Fruit fly (Drosophila melanogaster) whole organism, embryonic: ENCODE measurements around the gene Mms19.
A peak's percentile ranks its signal among the peaks of the same experiment; 100 is the strongest.

Experiments
- Ada2b ChIP-seq: fragments of 200-800 bp; sonication (Bioruptor generic); IDR thresholded peaks from 2 replicates; pipeline ENCODE4 v1.3.6; 2022; ENCODE audit warnings: missing biosample characterization, missing genetic modification characterization
- Atf-2 ChIP-seq: fragments of 200-800 bp; sonication (Bioruptor generic); optimal IDR thresholded peaks from 2 replicates; lab custom pipeline; 2016; ENCODE audit warnings: missing biosample characterization, missing genetic modification characterization
- BEAF-32 ChIP-seq: fragments of 200-800 bp; sonication (Bioruptor generic); optimal IDR thresholded peaks from 3 replicates; lab custom pipeline; 2017; ENCODE audit warnings: missing biosample characterization, missing genetic modification characterization, mild to moderate bottlenecking, moderate library complexity, missing genetic modification reagents
- CG10209 ChIP-seq: fragments of 200-800 bp; sonication (Bioruptor generic); optimal IDR thresholded peaks from 3 replicates; lab custom pipeline; 2017; ENCODE audit warnings: missing biosample characterization, mild to moderate bottlenecking, missing genetic modification characterization, missing genetic modification reagents
- CG11560 ChIP-seq: fragments of 200-800 bp; sonication (Bioruptor generic); IDR thresholded peaks from 3 replicates; pipeline ENCODE4 v1.3.6; 2022; ENCODE audit warnings: missing biosample characterization, missing genetic modification characterization
- CG12104 ChIP-seq: fragments of 200-800 bp; sonication (Bioruptor generic); optimal IDR thresholded peaks from 3 replicates; lab custom pipeline; 2016; ENCODE audit warnings: missing biosample characterization, missing genetic modification characterization
- CG1233 ChIP-seq: fragments of 200-800 bp; sonication (Bioruptor generic); optimal IDR thresholded peaks from 4 replicates; lab custom pipeline; 2018; ENCODE audit warnings: missing biosample characterization, mild to moderate bottlenecking, missing genetic modification characterization
- CG12942 ChIP-seq: fragments of 200-800 bp; sonication (Bioruptor generic); optimal IDR thresholded peaks from 3 replicates; lab custom pipeline; 2016; ENCODE audit warnings: missing biosample characterization, missing genetic modification characterization
- CG13287 ChIP-seq: fragments of 200-800 bp; sonication (Bioruptor generic); IDR thresholded peaks from 2 replicates; pipeline ENCODE4 v1.3.6; 2022; ENCODE audit warnings: missing biosample characterization, missing genetic modification characterization; ENCODE audit not compliant: partially characterized antibody
- CG16863 ChIP-seq: fragments of 200-800 bp; sonication (Bioruptor generic); optimal IDR thresholded peaks from 3 replicates; lab custom pipeline; 2016; ENCODE audit warnings: missing biosample characterization, missing genetic modification characterization
- CG17361 ChIP-seq: fragments of 200-800 bp; sonication (Bioruptor generic); IDR thresholded peaks from 3 replicates; pipeline ENCODE4 v1.3.6; 2022; ENCODE audit warnings: missing biosample characterization, missing genetic modification characterization
- CG30403 ChIP-seq: fragments of 200-800 bp; sonication (Bioruptor generic); optimal IDR thresholded peaks from 3 replicates; lab custom pipeline; 2016; ENCODE audit warnings: missing biosample characterization, missing genetic modification characterization
- CG4424 ChIP-seq: fragments of 200-800 bp; sonication (Bioruptor generic); optimal IDR thresholded peaks from 3 replicates; lab custom pipeline; 2016; ENCODE audit warnings: missing biosample characterization, missing genetic modification characterization
- CG6654 ChIP-seq: fragments of 200-800 bp; sonication (Bioruptor generic); optimal IDR thresholded peaks from 2 replicates; lab custom pipeline; 2017; ENCODE audit warnings: missing biosample characterization, mild to moderate bottlenecking, missing genetic modification characterization
- CG8290 ChIP-seq, 3 experiments: fragments of 200-800 bp; sonication (Bioruptor generic); optimal IDR thresholded peaks; 2 replicates each; lab custom pipeline; 2016 to 2019; ENCODE audit warnings: missing biosample characterization in 3 of 3, missing genetic modification characterization in 3 of 3, mild to moderate bottlenecking in 2 of 3, moderate library complexity in 1 of 3
- CG8388 ChIP-seq: fragments of 200-800 bp; sonication (Bioruptor generic); optimal IDR thresholded peaks from 2 replicates; lab custom pipeline; 2019; ENCODE audit warnings: missing biosample characterization, mild to moderate bottlenecking, missing genetic modification characterization, moderate library complexity
- CG9727 ChIP-seq: fragments of 200-800 bp; sonication (Bioruptor generic); optimal IDR thresholded peaks from 3 replicates; lab custom pipeline; 2017; ENCODE audit warnings: missing biosample characterization, mild to moderate bottlenecking, missing genetic modification characterization
- CHES-1-like ChIP-seq: fragments of 200-800 bp; sonication (Bioruptor generic); optimal IDR thresholded peaks from 2 replicates; lab custom pipeline; 2016; ENCODE audit warnings: missing biosample characterization, missing genetic modification characterization
- CrebB ChIP-seq: fragments of 200-800 bp; sonication (Bioruptor generic); optimal IDR thresholded peaks from 3 replicates; lab custom pipeline; 2018; ENCODE audit warnings: missing biosample characterization, mild to moderate bottlenecking, missing genetic modification characterization
- Dip3 ChIP-seq: fragments of 200-800 bp; sonication (Bioruptor generic); optimal IDR thresholded peaks from 3 replicates; lab custom pipeline; 2016; ENCODE audit warnings: missing biosample characterization, missing genetic modification characterization
- E2f1 ChIP-seq: fragments of 200-800 bp; sonication (Bioruptor generic); IDR thresholded peaks from 2 replicates; pipeline ENCODE4 v1.3.6; 2022; ENCODE audit warnings: missing biosample characterization, missing genetic modification characterization
- E2f2 ChIP-seq: fragments of 200-800 bp; sonication (Bioruptor generic); IDR thresholded peaks from 2 replicates; pipeline ENCODE4 v1.3.6; 2022; ENCODE audit warnings: missing biosample characterization, missing genetic modification characterization
- Fer1 ChIP-seq: fragments of 200-800 bp; sonication (Bioruptor generic); optimal IDR thresholded peaks from 2 replicates; lab custom pipeline; 2017; ENCODE audit warnings: missing biosample characterization, mild to moderate bottlenecking, missing genetic modification characterization
- Hand ChIP-seq: fragments of 200-800 bp; sonication (Bioruptor generic); optimal IDR thresholded peaks from 2 replicates; lab custom pipeline; 2017; ENCODE audit warnings: mild to moderate bottlenecking, missing biosample characterization, missing genetic modification reagents, missing genetic modification characterization
- Hr3 ChIP-seq: fragments of 200-800 bp; sonication (Bioruptor generic); optimal IDR thresholded peaks from 3 replicates; lab custom pipeline; 2016; ENCODE audit warnings: missing biosample characterization, missing genetic modification characterization
- NfI ChIP-seq: fragments of 200-800 bp; sonication (Bioruptor generic); optimal IDR thresholded peaks from 3 replicates; lab custom pipeline; 2018; ENCODE audit warnings: missing biosample characterization, mild to moderate bottlenecking, missing genetic modification characterization, moderate library complexity
- Optix ChIP-seq: fragments of 200-800 bp; sonication (Bioruptor generic); IDR thresholded peaks from 3 replicates; pipeline ENCODE4 v1.3.6; 2022; ENCODE audit warnings: missing biosample characterization, missing genetic modification characterization
- Ravus ChIP-seq: fragments of 200-800 bp; sonication (Bioruptor generic); IDR thresholded peaks from 2 replicates; pipeline ENCODE4 v1.3.6; 2022; ENCODE audit warnings: missing biosample characterization, missing genetic modification characterization
- Stat92E ChIP-seq, 3 experiments: fragments of >200 bp in 2 of 3; fragments of 200-800 bp in 1 of 3; sonication (Bioruptor generic) in 1 of 3; optimal IDR thresholded peaks; 2 replicates each; lab custom pipeline; 2017 to 2019; ENCODE audit warnings: missing biosample characterization in 3 of 3, missing genetic modification characterization in 3 of 3, mild to moderate bottlenecking in 1 of 3, moderate library complexity in 1 of 3
- ap ChIP-seq: fragments of 200-800 bp; sonication (Bioruptor generic); IDR thresholded peaks from 2 replicates; pipeline ENCODE4 v1.3.6; 2022; ENCODE audit warnings: missing biosample characterization, missing genetic modification characterization
- cas ChIP-seq: fragments of 200-800 bp; sonication (Bioruptor generic); IDR thresholded peaks from 2 replicates; pipeline ENCODE4 v1.3.6; 2022; ENCODE audit warnings: missing biosample characterization, missing genetic modification characterization
- dm ChIP-seq: fragments of 200-800 bp; sonication (Bioruptor generic); optimal IDR thresholded peaks from 3 replicates; lab custom pipeline; 2016; ENCODE audit warnings: missing biosample characterization, missing genetic modification characterization
- emc ChIP-seq: fragments of 200-800 bp; sonication (Bioruptor generic); optimal IDR thresholded peaks from 2 replicates; lab custom pipeline; 2016; ENCODE audit warnings: missing biosample characterization, missing genetic modification characterization
- eyg ChIP-seq: fragments of 200-800 bp; sonication (Bioruptor generic); optimal IDR thresholded peaks from 3 replicates; lab custom pipeline; 2016; ENCODE audit warnings: missing biosample characterization, missing genetic modification characterization
- hth ChIP-seq: fragments of >200 bp; optimal IDR thresholded peaks from 2 replicates; lab custom pipeline; 2017; ENCODE audit warnings: inconsistent platforms
- ind ChIP-seq: fragments of 200-800 bp; sonication (Bioruptor generic); optimal IDR thresholded peaks from 3 replicates; lab custom pipeline; 2016; ENCODE audit warnings: missing biosample characterization, missing genetic modification characterization
- jigr1 ChIP-seq: fragments of 200-800 bp; sonication (Bioruptor generic); IDR thresholded peaks from 3 replicates; pipeline ENCODE4 v1.3.6; 2022; ENCODE audit warnings: missing biosample characterization, missing genetic modification characterization
- luna ChIP-seq: fragments of 200-800 bp; sonication (Bioruptor generic); optimal IDR thresholded peaks from 2 replicates; lab custom pipeline; 2016; ENCODE audit warnings: missing biosample characterization, missing genetic modification characterization
- mam ChIP-seq: fragments of 200-800 bp; sonication (Bioruptor generic); optimal IDR thresholded peaks from 3 replicates; lab custom pipeline; 2016; ENCODE audit warnings: missing biosample characterization, missing genetic modification characterization
- nmo ChIP-seq: fragments of 200-800 bp; sonication (Bioruptor generic); optimal IDR thresholded peaks from 2 replicates; lab custom pipeline; 2018; ENCODE audit warnings: missing biosample characterization, mild to moderate bottlenecking, missing genetic modification characterization, moderate library complexity
- pan ChIP-seq, 4 experiments: fragments of >200 bp in 3 of 4; fragments of 200-800 bp in 1 of 4; sonication (Bioruptor generic) in 1 of 4; optimal IDR thresholded peaks in 3 of 4; IDR thresholded peaks in 1 of 4; 2 replicates each; pipeline versions ENCODE4 v1.3.6 to Lab custom; 2017 to 2022; ENCODE audit warnings: missing biosample characterization in 2 of 4, missing genetic modification characterization in 2 of 4, mixed read lengths in 1 of 4
- repo ChIP-seq: fragments of 200-800 bp; sonication (Bioruptor generic); optimal IDR thresholded peaks from 2 replicates; lab custom pipeline; 2016; ENCODE audit warnings: missing biosample characterization, missing genetic modification characterization
- run ChIP-seq: fragments of 200-800 bp; sonication (Bioruptor generic); optimal IDR thresholded peaks from 3 replicates; lab custom pipeline; 2018; ENCODE audit warnings: missing biosample characterization, mild to moderate bottlenecking, missing genetic modification characterization
- sd ChIP-seq: fragments of 200-800 bp; sonication (Bioruptor generic); optimal IDR thresholded peaks from 3 replicates; lab custom pipeline; 2018; ENCODE audit warnings: missing biosample characterization, mild to moderate bottlenecking, missing genetic modification characterization, moderate library complexity
- slbo ChIP-seq: fragments of 200-800 bp; sonication (Bioruptor generic); IDR thresholded peaks from 2 replicates; pipeline ENCODE4 v1.3.6; 2022; ENCODE audit warnings: missing biosample characterization, missing genetic modification characterization
- so ChIP-seq: fragments of 200-800 bp; sonication (Bioruptor generic); IDR thresholded peaks from 3 replicates; pipeline ENCODE4 v1.3.6; 2022; ENCODE audit warnings: missing biosample characterization, missing genetic modification characterization
- sqz ChIP-seq: fragments of 200-800 bp; sonication (Bioruptor generic); optimal IDR thresholded peaks from 3 replicates; lab custom pipeline; 2018; ENCODE audit warnings: missing biosample characterization, mild to moderate bottlenecking, missing genetic modification characterization
- zfh1 ChIP-seq: fragments of 200-800 bp; sonication (Bioruptor generic); IDR thresholded peaks from 3 replicates; pipeline ENCODE4 v1.3.6; 2022; ENCODE audit warnings: missing biosample characterization, missing genetic modification characterization

Mms19 gene

dm6 chr3R:5250530-5251242 is 18.3 kb downstream of the Mms19 start (continued):
- TF ChIP-seq ind (GFP tag; lab: Kevin White, UChicago) (peak; percentile 28), hth (no peak), eyg (GFP tag; lab: Kevin White, UChicago) (peak; percentile 2), CG8388 (no peak), CG8290 (GFP tag; optimal IDR thresholded peaks at IDR 0.05; lab: Kevin White, UChicago) (no peak), CG8290 (tag; optimal IDR thresholded peaks at IDR 0.05; lab: Kevin White, UChicago) (no peak), slbo (no peak), Atf-2 (GFP tag; lab: Kevin White, UChicago) (no peak), Ada2b (0 out of 2 replicates have a peak, but pooled peaks have one; percentile 10), Ravus (GFP tag; lab: Robert Waterston, UW) (no peak), CG13287 (GFP tag; lab: Robert Waterston, UW) (no peak), nmo (GFP tag; lab: Kevin White, UChicago) (no peak), CG12942 (GFP tag; lab: Kevin White, UChicago) (no peak), BEAF-32 (GFP tag; lab: Kevin White, UChicago) (no peak), cas (GFP tag; lab: Robert Waterston, UW) (no peak), zfh1 (no peak), run (no peak), CrebB (tag; lab: Kevin White, UChicago) (no peak), CG4424 (GFP tag; lab: Kevin White, UChicago) (peak; percentile 7), sqz (GFP tag; lab: Kevin White, UChicago) (peak; percentile 27), CG12104 (GFP tag; lab: Kevin White, UChicago) (no peak), jigr1 (GFP tag; lab: Robert Waterston, UW) (no peak), CG11560 (tag; lab: Robert Waterston, UW) (no peak), mam (GFP tag; lab: Kevin White, UChicago) (peak; percentile 28), CG1233 (GFP tag; lab: Kevin White, UChicago) (no peak), CG16863 (GFP tag; lab: Kevin White, UChicago) (no peak), sd (tag; lab: Kevin White, UChicago) (no peak), repo (GFP tag; lab: Kevin White, UChicago) (no peak), Fer1 (no peak), CG17361 (no peak), Optix (no peak), E2f1 (GFP tag; lab: Robert Waterston, UW) (no peak), emc (GFP tag; lab: Kevin White, UChicago) (no peak), dm (GFP tag; lab: Kevin White, UChicago) (no peak), so (GFP tag; lab: Robert Waterston, UW) (no peak), CHES-1-like (GFP tag; lab: Kevin White, UChicago) (no peak), CG10209 (GFP tag; lab: Kevin White, UChicago) (no peak), Hand (GFP tag; lab: Kevin White, UChicago) (no peak), pan (optimal IDR thresholded peaks at IDR 0.05; lab: Kevin White, UChicago) (no peak), pan (GFP tag; optimal IDR thresholded peaks at IDR 0.05 in 1 of 2, IDR thresholded peaks at IDR 0.05 in 1 of 2) (peak in 1 of 2 experiments; percentile 27), NfI (no peak), CG30403 (peak; percentile 1), Hr3 (GFP tag; lab: Kevin White, UChicago) (no peak), ap (GFP tag; lab: Robert Waterston, UW) (no peak), CG9727 (peak; percentile 8), E2f2 (GFP tag; lab: Robert Waterston, UW) (no peak), CG6654 (GFP tag; lab: Kevin White, UChicago) (no peak), Dip3 (peak; percentile 5), Stat92E (GFP tag; optimal IDR thresholded peaks at IDR 0.05; lab: Kevin White, UChicago) (no peak), luna (GFP tag; lab: Kevin White, UChicago) (no peak)
- TF ChIP-seq, all 482 proteins: peak for 48
